Fruit fly (Drosophila melanogaster) whole organism, embryonic: ENCODE measurements around the gene Lrpprc2.
A peak's percentile ranks its signal among the peaks of the same experiment; 100 is the strongest.

Experiments
- B-H1 ChIP-seq: fragments of 200-800 bp; sonication (Bioruptor generic); IDR thresholded peaks from 3 replicates; pipeline ENCODE4 v1.3.6; 2022; ENCODE audit warnings: missing biosample characterization, missing genetic modification characterization
- BEAF-32 ChIP-seq: fragments of 200-800 bp; sonication (Bioruptor generic); optimal IDR thresholded peaks from 3 replicates; lab custom pipeline; 2017; ENCODE audit warnings: missing biosample characterization, missing genetic modification characterization, mild to moderate bottlenecking, moderate library complexity, missing genetic modification reagents
- Bgb ChIP-seq: fragments of 200-800 bp; sonication (Bioruptor generic); IDR thresholded peaks from 2 replicates; pipeline ENCODE4 v1.3.6; 2022; ENCODE audit warnings: missing biosample characterization, missing genetic modification characterization; ENCODE audit not compliant: partially characterized antibody
- BtbVII ChIP-seq: fragments of 200-800 bp; sonication (Bioruptor generic); optimal IDR thresholded peaks from 3 replicates; lab custom pipeline; 2017; ENCODE audit warnings: missing biosample characterization, mild to moderate bottlenecking, missing genetic modification characterization
- Bteb2 ChIP-seq: fragments of 200-800 bp; sonication (Bioruptor generic); optimal IDR thresholded peaks from 2 replicates; lab custom pipeline; 2016; ENCODE audit warnings: missing biosample characterization, missing genetic modification characterization
- CG10543 ChIP-seq: fragments of 200-800 bp; sonication (Bioruptor generic); optimal IDR thresholded peaks from 3 replicates; lab custom pipeline; 2017; ENCODE audit warnings: missing biosample characterization, mild to moderate bottlenecking, missing genetic modification characterization, moderate library complexity
- CG1233 ChIP-seq: fragments of 200-800 bp; sonication (Bioruptor generic); optimal IDR thresholded peaks from 4 replicates; lab custom pipeline; 2018; ENCODE audit warnings: missing biosample characterization, mild to moderate bottlenecking, missing genetic modification characterization
- CG12744 ChIP-seq: fragments of 200-800 bp; sonication (Bioruptor generic); optimal IDR thresholded peaks from 2 replicates; lab custom pipeline; 2016; ENCODE audit warnings: missing biosample characterization, missing genetic modification characterization
- CG13624 ChIP-seq: fragments of 200-800 bp; sonication (Bioruptor generic); optimal IDR thresholded peaks from 2 replicates; lab custom pipeline; 2016; ENCODE audit warnings: missing biosample characterization, missing genetic modification characterization
- CG14860 ChIP-seq: fragments of 200-800 bp; sonication (Bioruptor generic); IDR thresholded peaks from 3 replicates; pipeline ENCODE4 v1.3.6; 2022; ENCODE audit warnings: missing biosample characterization, missing genetic modification characterization; ENCODE audit not compliant: partially characterized antibody
- CG14965 ChIP-seq: fragments of 200-800 bp; sonication (Bioruptor generic); optimal IDR thresholded peaks from 2 replicates; lab custom pipeline; 2016; ENCODE audit warnings: missing biosample characterization, missing genetic modification characterization, borderline replicate concordance
- CG1603 ChIP-seq: fragments of 200-800 bp; sonication (Bioruptor generic); optimal IDR thresholded peaks from 2 replicates; lab custom pipeline; 2019; ENCODE audit warnings: missing biosample characterization, mild to moderate bottlenecking, missing genetic modification characterization, moderate library complexity
- CG17385 ChIP-seq: fragments of 200-800 bp; sonication (Bioruptor generic); optimal IDR thresholded peaks from 3 replicates; lab custom pipeline; 2018; ENCODE audit warnings: missing biosample characterization, mild to moderate bottlenecking, missing genetic modification characterization
- CG3065 ChIP-seq: fragments of 200-800 bp; sonication (Bioruptor generic); optimal IDR thresholded peaks from 2 replicates; lab custom pipeline; 2016; ENCODE audit warnings: missing biosample characterization, missing genetic modification characterization
- CG3847 ChIP-seq: fragments of 200-800 bp; sonication (Bioruptor generic); IDR thresholded peaks from 2 replicates; pipeline ENCODE4 v1.3.6; 2022; ENCODE audit warnings: missing biosample characterization, missing genetic modification characterization
- CG3995 ChIP-seq: fragments of 200-800 bp; sonication (Bioruptor generic); optimal IDR thresholded peaks from 3 replicates; lab custom pipeline; 2016; ENCODE audit warnings: missing biosample characterization, missing genetic modification characterization
- CG43689 ChIP-seq: fragments of 200-800 bp; sonication (Bioruptor generic); IDR thresholded peaks from 2 replicates; pipeline ENCODE4 v1.3.6; 2022; ENCODE audit warnings: missing biosample characterization, missing genetic modification characterization
- CG5180 ChIP-seq: fragments of 200-800 bp; sonication (Bioruptor generic); optimal IDR thresholded peaks from 3 replicates; lab custom pipeline; 2017; ENCODE audit warnings: missing biosample characterization, missing genetic modification characterization, mild to moderate bottlenecking, moderate library complexity, missing genetic modification reagents
- CG6654 ChIP-seq: fragments of 200-800 bp; sonication (Bioruptor generic); optimal IDR thresholded peaks from 2 replicates; lab custom pipeline; 2017; ENCODE audit warnings: missing biosample characterization, mild to moderate bottlenecking, missing genetic modification characterization
- CG7556 ChIP-seq: fragments of 200-800 bp; sonication (Bioruptor generic); optimal IDR thresholded peaks from 2 replicates; lab custom pipeline; 2017; ENCODE audit warnings: missing biosample characterization, mild to moderate bottlenecking, missing genetic modification characterization
- CG8359 ChIP-seq: fragments of 200-800 bp; sonication (Bioruptor generic); optimal IDR thresholded peaks from 2 replicates; lab custom pipeline; 2017; ENCODE audit warnings: missing biosample characterization, mild to moderate bottlenecking, missing genetic modification characterization, borderline replicate concordance
- Dll ChIP-seq: fragments of 200-800 bp; sonication (Bioruptor generic); IDR thresholded peaks from 4 replicates; pipeline ENCODE4 v1.3.6; 2022; ENCODE audit warnings: missing biosample characterization, missing genetic modification characterization; ENCODE audit not compliant: partially characterized antibody
- Dp ChIP-seq: fragments of 200-800 bp; sonication (Bioruptor generic); optimal IDR thresholded peaks from 2 replicates; lab custom pipeline; 2018; ENCODE audit warnings: missing biosample characterization, mild to moderate bottlenecking, missing genetic modification characterization, moderate library complexity
- Ets97D ChIP-seq: fragments of 200-800 bp; sonication (Bioruptor generic); optimal IDR thresholded peaks from 3 replicates; lab custom pipeline; 2016; ENCODE audit warnings: missing biosample characterization, missing genetic modification characterization
- HLH4C ChIP-seq: fragments of 200-800 bp; sonication (Bioruptor generic); IDR thresholded peaks from 3 replicates; pipeline ENCODE4 v1.3.6; 2022; ENCODE audit warnings: missing biosample characterization, missing genetic modification characterization; ENCODE audit not compliant: partially characterized antibody
- Hmx ChIP-seq: fragments of 200-800 bp; sonication (Bioruptor generic); optimal IDR thresholded peaks from 2 replicates; lab custom pipeline; 2016; ENCODE audit warnings: missing biosample characterization, missing genetic modification characterization
- Hr51 ChIP-seq, 2 experiments: fragments of 200-800 bp; sonication (Bioruptor generic); optimal IDR thresholded peaks; 2 replicates in 1 of 2; 3 replicates in 1 of 2; lab custom pipeline; 2016 to 2018; ENCODE audit warnings: missing biosample characterization in 2 of 2, missing genetic modification characterization in 2 of 2, mild to moderate bottlenecking in 1 of 2, moderate library complexity in 1 of 2
- Lpt ChIP-seq: fragments of >200 bp; optimal IDR thresholded peaks from 2 replicates; lab custom pipeline; 2018; ENCODE audit warnings: missing biosample characterization, missing genetic modification characterization
- Mad ChIP-seq: fragments of 200-800 bp; sonication (Bioruptor generic); optimal IDR thresholded peaks from 2 replicates; lab custom pipeline; 2016; ENCODE audit warnings: missing biosample characterization, missing genetic modification characterization
- Max ChIP-seq: fragments of 200-800 bp; sonication (Bioruptor generic); optimal IDR thresholded peaks from 2 replicates; lab custom pipeline; 2016; ENCODE audit warnings: missing biosample characterization, mild to moderate bottlenecking, missing genetic modification characterization
- Myb ChIP-seq: fragments of 200-800 bp; sonication (Bioruptor generic); optimal IDR thresholded peaks from 2 replicates; lab custom pipeline; 2016; ENCODE audit warnings: missing biosample characterization, missing genetic modification characterization
- Pdp1 ChIP-seq, 2 experiments: fragments of 200-800 bp; sonication (Bioruptor generic); optimal IDR thresholded peaks; 3 replicates each; lab custom pipeline; 2016; ENCODE audit warnings: missing biosample characterization in 2 of 2, missing genetic modification characterization in 2 of 2, mild to moderate bottlenecking in 1 of 2, moderate library complexity in 1 of 2
- Sox102F ChIP-seq: fragments of 200-800 bp; sonication (Bioruptor generic); optimal IDR thresholded peaks from 2 replicates; lab custom pipeline; 2018; ENCODE audit warnings: missing biosample characterization, mild to moderate bottlenecking, missing genetic modification characterization, moderate library complexity
- bowl ChIP-seq: fragments of 200-800 bp; sonication (Bioruptor generic); IDR thresholded peaks from 2 replicates; pipeline ENCODE4 v1.3.6; 2022; ENCODE audit warnings: missing biosample characterization, missing genetic modification characterization
- cad ChIP-seq: fragments of >200 bp; optimal IDR thresholded peaks from 2 replicates; lab custom pipeline; 2017; ENCODE audit warnings: missing biosample characterization, missing genetic modification characterization
- cwo ChIP-seq: fragments of 200-800 bp; sonication (Bioruptor generic); optimal IDR thresholded peaks from 3 replicates; lab custom pipeline; 2017; ENCODE audit warnings: missing biosample characterization, missing genetic modification characterization, mild to moderate bottlenecking, moderate library complexity, missing genetic modification reagents
- gem ChIP-seq: fragments of 200-800 bp; sonication (Bioruptor generic); optimal IDR thresholded peaks from 2 replicates; lab custom pipeline; 2019; ENCODE audit warnings: missing biosample characterization, mild to moderate bottlenecking, missing genetic modification characterization, moderate library complexity
- inv ChIP-seq: fragments of 200-800 bp; sonication (Bioruptor generic); IDR thresholded peaks from 2 replicates; pipeline ENCODE4 v1.3.6; 2022; ENCODE audit warnings: missing biosample characterization, missing genetic modification characterization; ENCODE audit not compliant: partially characterized antibody
- mld ChIP-seq: fragments of 200-800 bp; sonication (Bioruptor generic); IDR thresholded peaks from 3 replicates; pipeline ENCODE4 v1.3.6; 2022; ENCODE audit warnings: missing biosample characterization, missing genetic modification characterization; ENCODE audit not compliant: partially characterized antibody
- nerfin-2 ChIP-seq: fragments of 200-800 bp; sonication (Bioruptor generic); IDR thresholded peaks from 2 replicates; pipeline ENCODE4 v1.3.6; 2022; ENCODE audit warnings: missing biosample characterization, missing genetic modification characterization; ENCODE audit not compliant: partially characterized antibody
- pfk ChIP-seq: fragments of 200-800 bp; sonication (Bioruptor generic); optimal IDR thresholded peaks from 2 replicates; lab custom pipeline; 2018; ENCODE audit warnings: missing biosample characterization, mild to moderate bottlenecking, missing genetic modification characterization, moderate library complexity
- phol ChIP-seq: fragments of 200-800 bp; sonication (Bioruptor generic); optimal IDR thresholded peaks from 3 replicates; lab custom pipeline; 2018; ENCODE audit warnings: missing biosample characterization, mild to moderate bottlenecking, missing genetic modification characterization, moderate library complexity
- psq ChIP-seq: fragments of 200-800 bp; sonication (Bioruptor generic); optimal IDR thresholded peaks from 2 replicates; lab custom pipeline; 2017; ENCODE audit warnings: missing biosample characterization, missing genetic modification characterization
- scrt ChIP-seq: fragments of 200-800 bp; sonication (Bioruptor generic); optimal IDR thresholded peaks from 2 replicates; lab custom pipeline; 2018; ENCODE audit warnings: missing biosample characterization, mild to moderate bottlenecking, missing genetic modification characterization, moderate library complexity
- sisA ChIP-seq: fragments of 200-800 bp; sonication (Bioruptor generic); IDR thresholded peaks from 2 replicates; pipeline ENCODE4 v1.3.6; 2022; ENCODE audit warnings: missing biosample characterization, missing genetic modification characterization
- sqz ChIP-seq: fragments of 200-800 bp; sonication (Bioruptor generic); optimal IDR thresholded peaks from 3 replicates; lab custom pipeline; 2018; ENCODE audit warnings: missing biosample characterization, mild to moderate bottlenecking, missing genetic modification characterization
- tna ChIP-seq: fragments of 200-800 bp; sonication (Bioruptor generic); IDR thresholded peaks from 2 replicates; pipeline ENCODE4 v1.3.6; 2022; ENCODE audit warnings: missing biosample characterization, missing genetic modification characterization; ENCODE audit not compliant: partially characterized antibody
- toy ChIP-seq: fragments of 200-800 bp; sonication (Bioruptor generic); IDR thresholded peaks from 2 replicates; pipeline ENCODE4 v1.3.6; 2022; ENCODE audit warnings: missing biosample characterization, missing genetic modification characterization
- trem ChIP-seq: fragments of 200-800 bp; optimal IDR thresholded peaks from 3 replicates; lab custom pipeline; 2019; ENCODE audit warnings: missing biosample characterization, mild to moderate bottlenecking, missing genetic modification characterization, moderate library complexity

The Lrpprc2 gene

dm6 chrX:1464033-1464432 is 3.6 kb upstream of the Lrpprc2 start, which contains the start of gene Ns3 (continued):
- TF ChIP-seq CG10543 (GFP tag; lab: Kevin White, UChicago) (no peak), CG6654 (GFP tag; lab: Kevin White, UChicago) (no peak), Lpt (no peak), CG7556 (GFP tag; lab: Kevin White, UChicago) (no peak), cad (GFP tag; lab: Kevin White, UChicago) (no peak), CG3065 (GFP tag; lab: Kevin White, UChicago) (no peak), Ets97D (GFP tag; lab: Kevin White, UChicago) (peak; percentile 2), CG14860 (GFP tag; lab: Robert Waterston, UW) (peak; percentile 84), inv (peak; percentile 73), toy (GFP tag; lab: Robert Waterston, UW) (no peak), CG12744 (GFP tag; lab: Kevin White, UChicago) (no peak), Myb (GFP tag; lab: Kevin White, UChicago) (peak; percentile 62), bowl (no peak), B-H1 (GFP tag; lab: Robert Waterston, UW) (no peak), sisA (GFP tag; lab: Robert Waterston, UW) (no peak), Pdp1 (GFP tag; optimal IDR thresholded peaks at IDR 0.05; lab: Kevin White, UChicago) (no peak), nerfin-2 (GFP tag; lab: Robert Waterston, UW) (peak; percentile 82), Hr51 (GFP tag; optimal IDR thresholded peaks at IDR 0.05; lab: Kevin White, UChicago) (no peak), BtbVII (no peak), CG43689 (GFP tag; lab: Robert Waterston, UW) (no peak), Bteb2 (GFP tag; lab: Kevin White, UChicago) (no peak), CG13624 (no peak), Bgb (GFP tag; lab: Robert Waterston, UW) (peak; percentile 92), CG8359 (no peak), tna (GFP tag; lab: Robert Waterston, UW) (peak; percentile 87), trem (tag; lab: Kevin White, UChicago) (peak; percentile 64), CG1603 (peak; percentile 76), CG3847 (peak; percentile 32; the same call in 1 of the 2 replicates), Dp (GFP tag; lab: Kevin White, UChicago) (peak; percentile 94), CG17385 (no peak), pfk (GFP tag; lab: Kevin White, UChicago) (no peak), scrt (GFP tag; lab: Kevin White, UChicago) (no peak), CG5180 (GFP tag; lab: Kevin White, UChicago) (no peak), Hmx (GFP tag; lab: Kevin White, UChicago) (no peak), BEAF-32 (peak; percentile 82), HLH4C (GFP tag; lab: Robert Waterston, UW) (peak; percentile 94), psq (GFP tag; lab: Kevin White, UChicago) (no peak), CG3995 (peak; percentile 53), Dll (peak; percentile 85), phol (tag; lab: Kevin White, UChicago) (peak; percentile 27), cwo (GFP tag; lab: Kevin White, UChicago) (peak; percentile 54), sqz (GFP tag; lab: Kevin White, UChicago) (no peak), CG14965 (GFP tag; lab: Kevin White, UChicago) (no peak), Sox102F (GFP tag; lab: Kevin White, UChicago) (no peak), gem (tag; lab: Kevin White, UChicago) (no peak), Max (peak; percentile 72), CG1233 (GFP tag; lab: Kevin White, UChicago) (no peak), Mad (GFP tag; lab: Kevin White, UChicago) (no peak), mld (GFP tag; lab: Robert Waterston, UW) (peak; percentile 77; the same call in 2 of the 3 replicates)
